Fruit fly (Drosophila melanogaster): ENCODE data around the gene CG6168.

Gene CG6168

DNA sequence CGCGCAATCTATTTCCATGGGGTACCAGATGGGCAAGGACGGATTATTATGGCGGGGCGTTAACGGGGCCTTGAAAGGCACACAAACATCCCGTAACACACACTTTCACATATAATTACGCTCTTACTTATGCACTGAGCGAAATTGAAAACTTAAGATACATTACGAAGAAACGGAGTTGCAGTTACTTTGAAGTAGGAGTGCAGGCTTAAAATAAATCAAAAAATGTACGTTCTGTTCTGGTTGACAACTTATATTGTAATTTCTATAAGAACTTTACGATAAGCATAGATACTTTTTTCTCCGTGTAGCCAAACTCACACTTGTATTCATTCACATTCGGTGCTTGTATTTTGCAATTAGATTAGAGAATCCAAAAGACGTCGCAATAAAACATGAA is 31.5 kb upstream of the CG6168 start:
- TF ChIP-seq CG17801 (GFP tag; optimal IDR thresholded peaks at IDR 0.05; ENCODE audit: partially characterized antibody), result peak; percentile 37

DNA sequence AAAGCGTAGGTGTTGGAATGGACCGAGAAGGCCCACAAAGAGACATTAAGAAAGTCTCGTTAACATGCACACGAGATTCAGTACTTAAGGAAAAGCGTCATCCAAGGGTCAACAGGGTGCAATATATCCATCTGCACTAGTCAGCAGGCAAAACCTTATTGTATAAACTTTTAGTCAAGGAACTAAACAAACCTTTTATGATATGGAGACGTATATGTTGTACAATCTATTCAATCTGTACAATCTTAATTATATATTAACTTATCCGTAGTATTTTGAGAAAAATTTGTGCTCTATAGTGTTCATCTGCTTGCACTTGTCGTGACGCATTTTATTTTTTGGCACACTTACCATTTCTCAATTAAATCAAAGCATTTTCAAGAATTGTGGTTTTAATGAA is 30.2 kb upstream of the CG6168 start:
- TF ChIP-seq CG17801 (GFP tag; optimal IDR thresholded peaks at IDR 0.05; ENCODE audit: partially characterized antibody), result no peak

DNA sequence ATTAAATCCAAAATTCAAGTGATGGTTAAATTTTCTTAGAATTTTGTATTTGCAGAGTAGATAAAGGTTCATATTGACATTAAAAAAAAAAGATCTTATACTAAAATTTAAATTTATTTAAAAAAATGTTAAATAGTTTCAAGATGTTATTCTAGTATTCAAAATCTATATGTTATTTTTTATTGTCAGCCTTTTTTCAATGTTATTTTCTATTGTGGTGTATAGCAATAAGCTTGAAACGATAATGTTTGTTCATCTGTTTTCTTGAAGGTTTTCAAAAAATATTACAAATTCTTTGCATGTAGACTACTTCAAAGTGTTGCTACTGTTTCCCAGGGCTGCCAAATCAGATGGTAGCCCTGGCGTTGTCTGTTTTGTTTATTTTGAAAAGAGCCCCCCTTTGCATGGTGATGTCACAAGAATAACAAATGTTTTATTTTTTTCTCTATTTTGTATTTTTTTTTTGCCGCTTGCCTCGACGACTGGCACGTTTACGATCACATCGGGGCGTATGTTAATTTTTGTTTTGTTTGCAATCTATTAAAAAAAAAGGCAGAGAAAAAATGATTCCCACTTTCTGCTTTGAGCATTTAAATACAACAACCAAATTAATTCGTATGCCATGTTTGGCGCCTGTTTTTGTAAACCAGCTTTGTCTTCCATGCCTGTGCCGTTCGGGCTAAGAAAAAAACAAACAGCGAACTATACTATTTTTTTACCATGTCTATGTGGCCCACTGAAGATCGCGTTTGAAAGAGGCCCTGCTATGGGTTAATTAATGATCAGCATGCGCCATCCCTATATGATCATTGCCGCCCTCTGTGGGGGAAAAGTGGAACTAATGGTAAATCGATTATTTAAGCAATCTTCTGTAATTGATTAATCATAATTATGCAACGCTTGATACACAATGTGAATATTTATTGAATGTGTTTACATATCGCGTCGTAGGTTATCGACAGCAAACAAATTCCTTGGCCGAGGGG is 29.5 kb upstream of the CG6168 start:
- no peak for TF ChIP-seq CG17801 (GFP tag; optimal IDR thresholded peaks at IDR 0.05; ENCODE audit: partially characterized antibody)

DNA sequence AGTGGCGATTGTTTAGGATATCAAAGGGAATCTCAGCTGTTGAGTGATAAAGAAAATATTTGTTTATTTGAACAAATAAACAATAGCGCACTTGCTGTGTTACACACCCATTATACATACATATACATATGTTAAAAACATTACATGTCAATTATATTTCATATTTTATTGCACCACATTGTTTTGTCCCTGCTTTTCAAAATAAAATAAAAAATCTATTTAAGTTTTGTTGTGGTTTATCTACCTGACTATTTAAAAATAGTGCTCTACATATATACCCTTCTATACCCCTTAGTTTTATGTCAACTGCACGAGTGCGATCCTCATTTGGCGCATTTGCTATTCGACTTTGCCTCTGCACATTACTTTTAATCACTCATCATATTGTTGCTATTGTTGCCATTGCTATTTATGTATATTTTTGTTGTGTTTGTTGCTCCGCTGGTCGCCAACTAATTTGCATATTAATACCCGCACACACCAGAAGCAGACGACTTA is 28.4 kb upstream of the CG6168 start:
- peak; percentile 79 for TF ChIP-seq CG17801 (GFP tag; optimal IDR thresholded peaks at IDR 0.05; ENCODE audit: partially characterized antibody)

DNA sequence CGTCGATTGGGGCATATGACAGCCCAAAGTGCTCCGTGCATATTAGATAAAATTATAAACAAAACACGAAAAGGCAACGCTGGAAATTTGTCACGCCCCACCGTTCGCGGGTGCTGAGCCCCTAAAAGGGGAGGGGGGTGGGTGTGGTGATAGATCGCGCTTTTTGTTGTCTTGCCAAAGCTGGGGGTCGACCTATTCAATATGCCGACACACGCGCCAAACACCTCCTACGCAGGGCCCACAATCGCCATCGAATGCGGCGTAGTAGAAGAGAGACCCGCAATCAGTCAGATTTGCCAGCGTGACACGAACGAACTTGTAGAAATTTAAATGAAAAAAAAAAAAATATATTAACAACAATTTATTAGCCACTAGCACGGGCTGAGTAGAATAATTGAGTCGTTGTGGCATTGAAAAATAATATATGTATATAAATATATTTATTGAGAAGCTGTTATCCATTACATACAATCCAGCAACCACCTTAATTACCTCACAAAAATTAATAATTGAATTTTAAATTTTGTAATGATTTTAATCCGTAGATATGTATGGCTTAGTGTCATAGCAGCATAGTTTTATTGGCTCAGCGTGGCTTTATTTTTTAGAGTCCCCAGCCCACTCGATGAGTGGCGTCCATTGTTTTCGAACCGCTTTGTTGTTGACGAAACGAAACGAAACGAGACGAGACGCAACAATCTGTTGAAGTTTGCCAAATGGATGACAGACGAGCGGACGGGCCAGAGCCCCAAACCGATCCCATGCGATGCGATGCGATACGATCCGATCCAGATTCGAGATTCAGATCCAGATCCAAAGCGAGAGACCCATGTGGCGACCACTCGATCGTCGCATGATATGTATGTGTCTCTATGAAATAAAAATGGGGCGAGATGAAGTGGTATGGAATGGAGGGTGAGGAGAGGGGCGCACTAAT is 27.7 kb upstream of the CG6168 start:
- peak; percentile 15 for TF ChIP-seq CG17801 (GFP tag; optimal IDR thresholded peaks at IDR 0.05; ENCODE audit: partially characterized antibody)

DNA sequence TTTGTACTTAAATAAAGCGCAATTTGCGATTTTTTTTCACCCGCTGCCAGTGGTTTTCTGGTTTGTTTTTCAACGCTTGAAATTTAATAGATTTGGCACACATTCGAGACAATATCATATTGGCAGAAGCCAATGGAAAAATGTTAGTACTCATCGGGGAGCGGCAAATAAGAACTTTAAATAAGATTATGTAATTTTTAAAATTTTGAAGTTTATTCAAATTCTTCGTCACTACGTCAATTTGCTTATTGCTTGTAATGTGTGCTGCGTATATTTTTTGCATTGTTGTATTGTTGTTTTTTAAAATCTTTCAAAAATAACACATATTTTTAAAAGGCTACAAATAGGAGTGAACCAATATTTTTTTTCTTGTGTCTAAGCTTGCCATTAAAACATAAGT is 25.5 kb upstream of the CG6168 start:
- no peak for TF ChIP-seq CG17801 (GFP tag; optimal IDR thresholded peaks at IDR 0.05; ENCODE audit: partially characterized antibody)

DNA sequence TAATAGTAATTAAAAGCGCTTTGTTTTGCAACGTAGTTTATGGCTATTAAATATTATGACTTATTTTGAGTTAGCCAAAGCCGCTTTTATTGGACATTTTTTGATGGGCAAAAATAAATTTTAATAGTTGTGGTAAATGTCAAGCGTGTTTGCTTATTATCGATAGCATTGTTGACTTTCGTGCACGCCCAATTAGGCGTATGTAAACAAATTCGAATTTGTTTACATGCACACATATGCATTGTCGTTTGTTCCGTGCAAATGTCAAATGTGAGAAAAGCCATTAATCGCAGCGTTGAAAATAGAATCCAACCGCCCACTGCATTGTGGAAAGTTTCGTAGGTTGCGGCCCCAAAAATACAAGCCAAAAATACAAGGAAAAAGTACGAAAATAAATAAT is 24.0 kb upstream of the CG6168 start:
- TF ChIP-seq CG17801 (GFP tag; optimal IDR thresholded peaks at IDR 0.05; ENCODE audit: partially characterized antibody), result no peak

DNA sequence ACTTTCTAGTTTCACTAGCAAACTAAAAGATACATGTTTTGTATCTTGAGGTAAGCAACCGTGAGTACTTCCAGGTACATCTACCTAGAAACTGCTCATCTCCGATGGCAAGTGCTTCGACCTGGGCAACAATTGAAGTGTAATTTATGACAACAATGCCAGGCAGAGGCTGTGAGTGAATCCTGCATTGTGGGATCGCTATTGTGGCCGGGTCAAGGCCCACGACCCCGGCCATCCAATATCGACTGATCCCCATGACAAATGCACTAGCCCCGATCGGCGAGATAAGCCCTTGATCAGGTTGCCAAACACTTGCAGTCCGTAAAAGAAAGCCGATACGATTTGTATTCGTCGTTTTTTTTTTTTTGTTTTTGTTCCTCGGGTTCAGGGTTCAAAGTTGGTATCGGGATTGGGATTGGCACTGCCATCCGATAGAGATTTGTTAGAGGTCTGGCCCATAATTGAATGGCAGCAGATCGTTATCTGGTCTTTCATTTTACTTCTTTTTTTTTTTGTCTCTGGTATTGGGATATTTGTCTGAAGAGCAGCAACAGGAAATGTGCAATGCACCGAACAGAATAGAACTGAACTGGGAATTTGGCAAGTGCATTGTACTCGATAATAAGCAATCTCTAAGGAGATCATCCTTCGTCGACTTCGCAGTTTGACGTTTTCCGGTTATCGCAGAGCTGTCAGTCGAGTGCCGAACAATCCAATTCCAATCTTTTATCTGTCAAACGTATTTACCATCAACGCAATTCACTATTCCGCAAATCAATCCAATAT is 23.2 kb upstream of the CG6168 start:
- no peak for TF ChIP-seq CG17801 (GFP tag; optimal IDR thresholded peaks at IDR 0.05; ENCODE audit: partially characterized antibody)

DNA sequence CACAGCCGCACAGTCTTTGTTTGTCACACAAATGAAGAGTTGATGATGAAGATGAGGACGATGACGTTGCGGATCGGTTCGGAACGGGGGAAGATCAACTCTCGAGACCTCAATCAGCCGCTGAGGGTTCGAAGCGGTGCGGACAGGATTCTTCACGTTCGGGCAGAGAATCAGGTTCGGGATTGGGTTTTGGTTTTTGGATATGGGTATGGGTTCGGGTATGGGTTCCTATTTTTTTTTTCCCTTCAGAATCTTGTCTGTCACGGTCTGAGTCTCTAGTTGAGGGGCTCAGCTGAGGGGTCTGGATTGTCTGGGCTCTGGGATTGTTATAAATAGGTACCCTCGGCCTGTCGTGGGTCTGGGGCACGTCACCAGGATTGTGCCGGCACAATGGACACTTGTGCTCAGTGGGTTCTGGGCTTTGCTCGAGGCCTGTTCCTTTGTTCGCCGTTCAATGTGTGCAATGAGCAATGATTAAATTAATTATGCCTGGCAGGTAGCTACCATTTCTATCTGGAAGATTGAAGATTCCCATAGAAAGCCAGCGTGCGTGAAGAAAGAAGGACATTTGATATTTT is 22.2 kb upstream of the CG6168 start:
- no peak for TF ChIP-seq CG17801 (GFP tag; optimal IDR thresholded peaks at IDR 0.05; ENCODE audit: partially characterized antibody)

DNA sequence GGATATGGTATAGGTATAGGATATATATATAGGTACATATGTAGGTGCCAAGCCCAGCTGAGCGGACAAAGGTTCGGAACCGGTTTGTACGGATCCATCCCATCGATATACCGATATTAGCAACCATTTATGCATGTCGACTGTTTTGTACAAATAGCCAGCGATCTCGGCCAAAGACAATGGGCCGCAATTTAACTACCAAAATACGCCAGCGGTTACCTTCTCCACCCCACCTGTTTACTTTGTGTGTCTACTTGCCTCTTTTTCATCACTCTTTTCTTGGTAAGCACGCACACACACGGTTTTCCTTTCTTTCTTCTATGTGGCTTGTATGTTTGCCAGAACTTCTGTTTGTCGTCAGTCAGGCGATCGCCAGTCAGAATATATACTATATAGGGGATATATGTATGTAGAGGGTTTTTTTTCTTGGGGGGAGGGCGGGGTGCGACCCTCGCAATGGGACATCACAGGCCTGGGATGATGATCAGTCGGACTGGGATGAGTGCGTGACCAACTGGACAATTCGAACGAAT is 21.1 kb upstream of the CG6168 start:
- TF ChIP-seq CG17801 (GFP tag; optimal IDR thresholded peaks at IDR 0.05; ENCODE audit: partially characterized antibody), result no peak

DNA sequence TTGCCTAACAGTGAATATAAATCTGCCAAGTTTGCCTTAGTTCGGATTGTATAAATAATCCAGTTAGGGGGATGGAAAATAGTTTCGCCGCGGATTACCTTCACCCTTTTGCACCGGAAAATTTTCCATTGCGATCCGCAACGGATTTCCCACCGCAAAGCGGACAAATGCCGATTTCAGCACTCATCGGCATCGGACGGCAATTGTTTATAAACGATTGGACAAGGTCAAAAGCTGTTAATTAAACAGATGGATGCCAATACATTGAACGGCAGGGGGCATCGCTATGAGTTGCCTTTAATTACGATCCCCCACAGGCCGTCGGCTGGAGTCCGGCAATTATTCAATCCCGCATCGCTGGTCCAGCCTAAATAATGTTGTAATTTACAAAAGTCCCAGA is 20.4 kb upstream of the CG6168 start:
- no peak for TF ChIP-seq CG17801 (GFP tag; optimal IDR thresholded peaks at IDR 0.05; ENCODE audit: partially characterized antibody)

DNA sequence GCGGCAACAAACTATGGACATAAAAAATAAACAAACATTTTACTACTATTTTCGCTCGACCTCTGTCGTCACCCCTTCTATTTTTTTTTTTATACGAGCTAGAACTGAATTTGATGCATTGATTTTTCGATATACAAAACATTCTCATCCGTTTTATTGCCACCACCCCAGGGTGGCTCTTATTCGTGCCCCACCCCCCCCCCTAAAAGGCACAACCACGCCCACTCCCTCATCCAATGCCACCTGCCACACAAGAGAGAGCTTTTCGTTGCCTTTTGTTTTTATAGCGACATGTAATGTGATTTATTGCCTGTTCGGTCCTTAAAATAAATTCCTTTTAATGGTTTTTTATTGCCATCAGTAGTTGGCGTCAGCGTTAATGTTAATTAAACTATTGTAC is 17.8 kb upstream of the CG6168 start:
- TF ChIP-seq CG17801 (GFP tag; optimal IDR thresholded peaks at IDR 0.05; ENCODE audit: partially characterized antibody), result no peak

DNA sequence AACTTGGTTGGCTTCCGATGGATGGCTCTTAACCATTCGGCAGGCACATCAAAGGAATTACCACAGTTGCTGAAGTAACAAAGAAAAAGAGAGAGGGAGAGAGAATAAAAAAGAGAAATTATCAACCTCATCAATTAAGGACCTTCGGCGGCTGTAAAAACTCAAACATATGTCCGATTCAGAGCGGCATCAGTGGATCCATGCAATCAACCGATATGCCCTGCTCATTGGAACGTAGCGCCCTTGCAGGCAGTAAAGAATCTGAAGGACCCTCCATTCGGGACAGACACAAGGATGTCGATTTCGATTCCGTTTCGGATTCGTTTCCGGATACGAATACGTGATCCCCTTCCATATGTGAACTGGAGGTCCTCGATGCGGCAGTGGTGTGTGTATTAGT is 16.2 kb upstream of the CG6168 start:
- no peak for TF ChIP-seq CG17801 (GFP tag; optimal IDR thresholded peaks at IDR 0.05; ENCODE audit: partially characterized antibody)

DNA sequence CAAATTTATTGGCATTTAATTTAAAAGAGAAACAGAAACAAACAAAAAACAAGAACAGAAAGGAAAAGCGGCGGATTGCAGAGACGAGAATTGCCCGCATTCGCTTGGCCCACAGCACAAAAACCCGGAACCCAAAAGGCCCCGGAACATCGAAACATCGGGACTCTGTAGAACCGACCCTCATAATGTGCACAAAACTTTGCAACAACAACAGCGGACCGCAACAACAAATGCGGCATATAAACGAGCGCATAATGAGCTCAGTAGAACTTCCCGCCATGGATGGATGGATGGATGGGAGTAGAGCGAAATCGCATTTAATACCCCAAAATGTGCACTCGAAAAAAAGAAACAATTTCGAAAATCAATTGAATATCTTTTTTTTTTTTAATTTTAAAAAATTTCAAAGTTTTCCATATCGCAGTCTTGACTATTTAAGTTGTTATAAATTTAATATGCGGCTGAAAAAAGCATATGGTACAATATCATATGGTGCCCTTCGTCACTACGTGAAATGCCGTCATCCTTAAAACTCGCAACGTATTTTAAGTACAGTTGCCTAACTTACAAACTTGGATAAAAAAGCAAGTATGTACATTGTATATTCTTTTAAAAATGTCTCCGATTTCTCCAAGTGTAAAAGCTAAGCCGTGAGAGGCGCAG is 14.7 kb upstream of the CG6168 start:
- TF ChIP-seq CG17801 (GFP tag; optimal IDR thresholded peaks at IDR 0.05; ENCODE audit: partially characterized antibody), result no peak
